Worm (Caenorhabditis elegans): Measurements from ENCODE around the gene decr-1.2.

decr-1.2 gene

DNA sequence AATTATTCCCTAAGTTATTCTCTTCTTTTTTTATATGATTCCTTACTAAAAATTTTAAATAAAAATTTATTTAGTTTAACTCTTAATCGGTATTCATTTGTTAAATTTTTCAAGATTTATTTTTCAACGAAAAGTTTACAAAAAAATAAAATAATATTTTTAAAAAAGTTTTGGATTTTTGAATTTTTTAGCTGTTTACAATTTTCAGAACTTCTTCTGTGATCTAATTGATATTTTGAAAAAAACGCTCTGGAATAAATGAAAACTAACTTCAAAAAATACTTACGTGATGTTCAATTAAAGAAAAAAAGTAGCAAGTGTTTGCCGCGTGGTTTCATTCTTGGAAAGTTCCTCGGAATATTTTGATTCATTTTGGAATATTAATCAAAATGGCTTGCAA is at the start of gene decr-1.2:
decr-1.2 (plus strand) TSS at position 301 of the 400 bp plus-strand sequence.
- no peak for TF ChIP-seq hmbx-1 (tag; optimal IDR thresholded peaks at IDR 0.05)
- TF ChIP-seq hnd-1 (tag; optimal IDR thresholded peaks at IDR 0.05) = no peak
- no peak for TF ChIP-seq F13C5.2 (tag; optimal IDR thresholded peaks at IDR 0.05)
- no peak for TF ChIP-seq B0310.2 (tag; optimal IDR thresholded peaks at IDR 0.05)
- no peak for TF ChIP-seq tbx-37 (GFP tag; conservative IDR thresholded peaks at IDR 0.05)
- no peak for TF ChIP-seq tbx-11 (GFP tag; IDR thresholded peaks at IDR 0.05)
- TF ChIP-seq flt-1 (GFP tag; IDR thresholded peaks at IDR 0.05) = no peak
- no peak for TF ChIP-seq scrt-1 (GFP tag; IDR thresholded peaks at IDR 0.05)
- no peak for TF ChIP-seq aly-1 (tag; optimal IDR thresholded peaks at IDR 0.05)
- no peak for TF ChIP-seq ama-1 (optimal IDR thresholded peaks at IDR 0.05)
- no peak for TF ChIP-seq hmg-4 (GFP tag; optimal IDR thresholded peaks at IDR 0.05)
- TF ChIP-seq tra-4 (tag; optimal IDR thresholded peaks at IDR 0.05) = no peak
- no peak for TF ChIP-seq ets-7 (tag; optimal IDR thresholded peaks at IDR 0.05)
- no peak for TF ChIP-seq ceh-36 (tag; optimal IDR thresholded peaks at IDR 0.05)
- no peak for TF ChIP-seq sea-1 (GFP tag; conservative IDR thresholded peaks at IDR 0.05)
- TF ChIP-seq ceh-13 (GFP tag; optimal IDR thresholded peaks at IDR 0.05) = no peak
- TF ChIP-seq pes-1 (GFP tag; IDR thresholded peaks at IDR 0.05) = no peak

DNA sequence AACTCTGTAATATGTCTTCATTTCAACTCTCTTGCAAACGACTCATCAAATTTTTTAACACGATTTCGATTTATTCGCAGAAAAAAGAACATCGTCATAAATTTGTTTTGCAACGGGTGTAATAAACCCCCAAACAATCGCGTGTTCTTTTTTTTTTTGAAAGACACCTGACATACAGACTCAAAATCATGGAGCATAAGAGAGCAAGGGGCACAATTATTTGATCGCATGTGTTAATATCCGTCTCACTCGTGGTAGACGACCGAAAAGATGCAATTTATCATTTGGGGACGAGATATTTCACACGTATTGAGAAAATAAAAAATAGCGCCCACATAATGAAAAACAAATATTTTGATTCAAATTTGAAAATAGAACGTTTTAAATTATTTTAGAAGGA is 49.2 kb upstream of the decr-1.2 start:
- TF ChIP-seq tbx-37 (GFP tag; conservative IDR thresholded peaks at IDR 0.05) (no peak), B0310.2 (tag; optimal IDR thresholded peaks at IDR 0.05) (no peak), sea-1 (GFP tag; conservative IDR thresholded peaks at IDR 0.05) (no peak), ceh-36 (tag; optimal IDR thresholded peaks at IDR 0.05) (no peak), tbx-11 (GFP tag; IDR thresholded peaks at IDR 0.05) (no peak), ama-1 (optimal IDR thresholded peaks at IDR 0.05) (no peak), aly-1 (tag; optimal IDR thresholded peaks at IDR 0.05) (no peak), ceh-13 (GFP tag; optimal IDR thresholded peaks at IDR 0.05) (no peak), scrt-1 (GFP tag; IDR thresholded peaks at IDR 0.05) (no peak), ets-7 (tag; optimal IDR thresholded peaks at IDR 0.05) (no peak), hmbx-1 (tag; optimal IDR thresholded peaks at IDR 0.05) (no peak), tra-4 (tag; optimal IDR thresholded peaks at IDR 0.05) (no peak), hmg-4 (GFP tag; optimal IDR thresholded peaks at IDR 0.05) (no peak)

DNA sequence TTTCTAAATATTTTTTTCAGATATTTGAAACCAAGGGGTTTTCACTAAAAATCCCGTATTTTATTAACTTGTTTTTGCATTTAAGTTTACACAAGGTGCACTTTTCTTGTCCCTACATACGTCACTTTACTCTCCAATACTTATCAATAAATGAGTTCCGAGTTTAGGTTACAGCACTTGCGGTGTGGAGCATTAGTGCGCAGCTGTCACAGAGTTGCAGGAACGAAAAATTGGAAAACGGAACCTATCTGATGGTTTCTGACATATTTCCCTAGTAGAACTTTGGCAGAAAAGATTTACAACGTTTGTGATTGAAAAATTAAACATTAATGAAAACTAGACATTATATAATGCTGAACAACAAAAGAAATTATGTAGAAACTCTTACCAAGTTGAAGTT is 47.2 kb upstream of the decr-1.2 start:
- TF ChIP-seq ama-1 (optimal IDR thresholded peaks at IDR 0.05) (no peak), flt-1 (GFP tag; IDR thresholded peaks at IDR 0.05) (no peak), scrt-1 (GFP tag; IDR thresholded peaks at IDR 0.05) (no peak), tbx-37 (GFP tag; conservative IDR thresholded peaks at IDR 0.05) (no peak), pes-1 (GFP tag; IDR thresholded peaks at IDR 0.05) (no peak)

DNA sequence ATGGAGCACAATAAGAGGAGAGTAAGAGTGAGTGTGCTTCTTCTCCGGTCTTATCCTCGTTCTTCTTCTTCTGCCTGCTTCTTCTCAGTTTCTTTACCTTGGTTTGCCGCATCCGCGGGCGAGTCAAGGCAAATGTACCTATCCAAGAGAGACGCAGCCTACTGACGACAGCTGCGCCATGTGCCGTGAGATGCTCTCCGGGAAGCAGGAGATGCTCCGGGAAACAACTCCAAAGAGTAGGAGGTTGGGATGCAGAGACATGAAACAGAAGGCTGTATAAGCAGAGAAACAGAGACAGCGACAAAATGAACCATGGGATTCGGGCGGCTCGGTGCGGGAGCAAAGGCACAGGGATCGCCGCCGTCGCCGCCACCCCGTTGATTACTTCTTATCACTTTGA is 46.4 kb upstream of the decr-1.2 start:
- no peak for TF ChIP-seq hnd-1 (tag; optimal IDR thresholded peaks at IDR 0.05)
- TF ChIP-seq tbx-11 (GFP tag; IDR thresholded peaks at IDR 0.05) = no peak
- no peak for TF ChIP-seq tbx-37 (GFP tag; conservative IDR thresholded peaks at IDR 0.05)
- no peak for TF ChIP-seq hmbx-1 (tag; optimal IDR thresholded peaks at IDR 0.05)

DNA sequence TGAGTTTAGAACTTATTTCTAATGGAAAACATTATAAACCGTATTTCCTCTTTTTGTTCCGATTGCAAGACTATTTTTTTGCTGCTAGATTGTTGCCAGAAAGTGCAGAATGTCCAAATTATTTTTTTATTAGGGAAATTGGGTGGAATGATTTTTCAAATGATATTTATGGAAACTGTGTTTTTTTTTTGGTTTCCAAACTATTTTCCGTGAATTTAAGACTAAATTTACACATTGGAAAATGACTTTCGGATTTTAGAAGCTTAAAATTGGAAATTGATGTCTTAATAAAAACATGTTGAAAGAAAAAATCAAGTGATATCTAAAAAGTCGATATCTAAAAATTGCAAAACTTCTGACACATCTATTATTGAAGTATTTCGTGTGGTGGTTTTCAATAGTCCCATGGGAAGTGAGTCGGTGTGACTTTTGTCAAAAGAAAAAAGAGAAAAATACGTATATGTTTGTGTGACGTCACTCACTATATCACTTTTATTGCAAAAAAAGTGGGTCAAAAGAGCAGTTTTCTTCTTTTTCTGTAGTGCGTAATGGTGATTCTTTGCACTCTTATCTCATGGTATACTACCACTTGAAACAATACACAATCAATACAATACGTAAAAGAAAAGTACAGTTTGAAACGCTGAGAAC is 41.2 kb upstream of the decr-1.2 start:
- TF ChIP-seq B0310.2 (tag; optimal IDR thresholded peaks at IDR 0.05) (no peak), hmg-4 (GFP tag; optimal IDR thresholded peaks at IDR 0.05) (no peak), sea-1 (GFP tag; conservative IDR thresholded peaks at IDR 0.05) (no peak), hnd-1 (tag; optimal IDR thresholded peaks at IDR 0.05) (no peak), aly-1 (tag; optimal IDR thresholded peaks at IDR 0.05) (no peak), tbx-11 (GFP tag; IDR thresholded peaks at IDR 0.05) (no peak), ama-1 (optimal IDR thresholded peaks at IDR 0.05) (no peak), F13C5.2 (tag; optimal IDR thresholded peaks at IDR 0.05) (no peak)

DNA sequence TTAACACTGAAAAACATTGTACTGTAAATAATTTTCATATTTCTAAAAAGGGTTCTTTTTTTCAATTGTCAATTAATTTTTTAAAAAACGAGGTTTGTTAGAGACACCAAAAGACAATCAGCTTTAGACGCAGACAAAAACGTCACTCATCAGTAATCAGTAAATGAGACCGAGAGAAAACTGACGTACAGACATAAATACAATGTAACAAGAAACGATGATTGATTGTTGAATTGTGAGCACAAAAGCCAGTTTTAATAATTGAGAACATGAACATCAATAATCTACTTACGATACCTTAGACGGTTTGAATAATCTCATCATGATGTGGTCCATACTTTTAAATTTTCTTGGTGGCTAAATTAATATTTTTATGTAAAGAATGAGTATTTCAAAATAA is 38.7 kb upstream of the decr-1.2 start:
- TF ChIP-seq B0310.2 (tag; optimal IDR thresholded peaks at IDR 0.05) = no peak
- no peak for TF ChIP-seq pes-1 (GFP tag; IDR thresholded peaks at IDR 0.05)
- no peak for TF ChIP-seq tbx-11 (GFP tag; IDR thresholded peaks at IDR 0.05)
- TF ChIP-seq tra-4 (tag; optimal IDR thresholded peaks at IDR 0.05) = no peak
- no peak for TF ChIP-seq flt-1 (GFP tag; IDR thresholded peaks at IDR 0.05)

DNA sequence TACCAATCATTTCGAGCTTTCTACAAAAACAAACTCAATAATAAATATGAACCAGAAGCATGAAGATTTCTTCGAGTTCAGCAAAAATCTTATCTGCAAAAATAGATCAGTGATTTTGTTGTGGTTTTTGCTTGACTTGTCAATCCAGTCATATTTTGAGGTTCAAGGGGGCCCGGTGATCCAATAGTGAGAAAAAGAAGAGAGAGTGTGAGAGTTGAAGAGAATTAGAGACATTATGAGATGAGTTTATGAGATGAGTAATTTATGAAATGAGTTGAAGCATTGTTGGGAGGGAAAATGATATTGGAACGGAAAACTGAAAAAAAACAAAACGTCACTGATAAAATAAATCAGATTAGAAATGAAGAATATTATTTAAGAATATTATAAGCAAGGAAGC is 36.5 kb upstream of the decr-1.2 start, which contains the start of gene T13H5.1:
T13H5.1 (minus strand) TSS at position 101 of the 400 bp plus-strand sequence.
- TF ChIP-seq F13C5.2 (tag; optimal IDR thresholded peaks at IDR 0.05) (no peak), tbx-37 (GFP tag; conservative IDR thresholded peaks at IDR 0.05) (no peak), ama-1 (optimal IDR thresholded peaks at IDR 0.05) (no peak), scrt-1 (GFP tag; IDR thresholded peaks at IDR 0.05) (no peak), ets-7 (tag; optimal IDR thresholded peaks at IDR 0.05) (no peak), tbx-11 (GFP tag; IDR thresholded peaks at IDR 0.05) (no peak)

DNA sequence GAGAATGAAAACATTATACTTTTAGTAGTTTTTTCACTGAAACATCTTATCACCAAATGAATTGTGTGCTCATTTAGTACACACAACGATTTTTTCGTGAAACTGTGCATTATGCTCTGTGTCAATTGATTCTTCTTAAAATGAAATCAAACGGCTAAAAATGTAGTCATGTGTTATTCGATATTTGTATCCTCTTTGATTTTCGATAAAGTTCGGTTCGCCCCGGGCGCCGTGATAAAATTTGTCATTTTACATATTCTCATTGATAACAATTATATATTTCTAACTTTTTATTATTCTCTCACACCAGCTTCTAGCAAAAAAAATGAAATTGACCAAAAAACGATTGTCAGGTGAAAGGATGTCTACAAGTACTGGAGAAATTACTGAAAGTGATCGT is 30.7 kb upstream of the decr-1.2 start, which contains the start of gene ctg-2:
ctg-2 (plus strand) TSS at position 326 of the 400 bp plus-strand sequence.
- no peak for TF ChIP-seq pes-1 (GFP tag; IDR thresholded peaks at IDR 0.05)
- no peak for TF ChIP-seq tbx-37 (GFP tag; conservative IDR thresholded peaks at IDR 0.05)
- no peak for TF ChIP-seq ama-1 (optimal IDR thresholded peaks at IDR 0.05)
- no peak for TF ChIP-seq scrt-1 (GFP tag; IDR thresholded peaks at IDR 0.05)
- no peak for TF ChIP-seq ceh-13 (GFP tag; optimal IDR thresholded peaks at IDR 0.05)

DNA sequence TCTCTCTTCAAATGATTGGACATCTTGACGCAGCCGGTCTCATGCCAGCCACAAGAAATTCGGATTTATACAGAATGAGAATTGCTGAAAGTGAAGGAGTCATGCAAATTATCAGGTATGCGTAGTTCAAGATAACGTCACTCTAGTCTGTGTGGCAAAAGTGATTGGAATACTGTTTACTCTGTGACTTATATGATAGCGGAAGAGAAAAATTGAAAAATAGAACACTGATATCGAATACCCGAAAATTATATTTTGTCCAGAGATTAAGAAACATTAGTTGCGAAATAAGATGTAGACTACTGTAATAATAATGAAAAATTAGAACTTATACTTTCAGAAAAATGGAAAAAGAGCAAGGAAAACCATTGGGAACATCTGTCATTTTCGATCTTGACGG is 29.9 kb upstream of the decr-1.2 start:
- TF ChIP-seq hnd-1 (tag; optimal IDR thresholded peaks at IDR 0.05) (no peak), F13C5.2 (tag; optimal IDR thresholded peaks at IDR 0.05) (no peak), scrt-1 (GFP tag; IDR thresholded peaks at IDR 0.05) (no peak), tra-4 (tag; optimal IDR thresholded peaks at IDR 0.05) (no peak), ceh-36 (tag; optimal IDR thresholded peaks at IDR 0.05) (no peak), pes-1 (GFP tag; IDR thresholded peaks at IDR 0.05) (no peak)
